Fruit fly (Drosophila melanogaster): Measurements from ENCODE around the gene Rox8.

The Rox8 gene

DNA sequence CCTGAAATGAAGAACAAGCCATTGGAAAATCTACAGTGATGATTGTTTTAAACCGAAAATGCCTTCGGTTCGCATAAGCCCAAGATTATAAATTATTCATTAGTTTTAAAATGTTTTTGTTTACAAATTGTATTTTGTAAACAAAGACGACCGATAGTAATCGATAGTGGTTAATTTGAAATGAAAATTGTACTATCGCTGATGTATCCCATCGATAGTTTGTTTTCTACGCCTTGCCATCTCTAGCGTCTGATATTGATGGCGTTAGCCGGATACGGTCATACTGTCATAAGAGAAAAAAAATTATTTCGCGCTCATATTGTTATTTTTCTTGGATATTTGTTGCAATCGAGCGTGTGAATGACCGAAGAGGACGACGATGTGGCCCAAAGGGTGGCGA is 10.0 kb upstream of the Rox8 start, which contains the start of gene SMC1 (continued):
- TF ChIP-seq CG7556 (GFP tag; optimal IDR thresholded peaks at IDR 0.05): no peak
- peak; percentile 18 for TF ChIP-seq slp2 (GFP tag; optimal IDR thresholded peaks at IDR 0.05)
- no peak for TF ChIP-seq lov (optimal IDR thresholded peaks at IDR 0.05)
- TF ChIP-seq lov (GFP tag; IDR thresholded peaks at IDR 0.05): no peak
- no peak for TF ChIP-seq CG9727 (GFP tag; optimal IDR thresholded peaks at IDR 0.05)
- no peak for TF ChIP-seq pum (GFP tag; optimal IDR thresholded peaks at IDR 0.05)
- TF ChIP-seq tx (GFP tag; optimal IDR thresholded peaks at IDR 0.05): peak; percentile 29
- TF ChIP-seq CG6791 (GFP tag; IDR thresholded peaks at IDR 0.05; ENCODE audit: partially characterized antibody): peak; percentile 100
- no peak for TF ChIP-seq btn (GFP tag; optimal IDR thresholded peaks at IDR 0.05)
- TF ChIP-seq CG8290 (GFP tag; optimal IDR thresholded peaks at IDR 0.05): peak; percentile 51
- TF ChIP-seq CG8290 (tag; optimal IDR thresholded peaks at IDR 0.05): peak in 1 of 2 experiments; percentile 83
- TF ChIP-seq CG15073 (GFP tag; optimal IDR thresholded peaks at IDR 0.05): no peak
- peak; percentile 81 for TF ChIP-seq CHES-1-like (GFP tag; optimal IDR thresholded peaks at IDR 0.05)
- no peak for TF ChIP-seq dmrt99B (tag; optimal IDR thresholded peaks at IDR 0.05)
- peak; percentile 6 for TF ChIP-seq sima (GFP tag; optimal IDR thresholded peaks at IDR 0.05)
- TF ChIP-seq CG2120 (GFP tag; optimal IDR thresholded peaks at IDR 0.05): peak; percentile 52
- TF ChIP-seq insv (GFP tag; optimal IDR thresholded peaks at IDR 0.05): no peak
- no peak for TF ChIP-seq Elba2 (GFP tag; optimal IDR thresholded peaks at IDR 0.05)
- peak; percentile 46 for TF ChIP-seq p53 (GFP tag; optimal IDR thresholded peaks at IDR 0.05)
- TF ChIP-seq Doc2 (GFP tag; IDR thresholded peaks at IDR 0.05): no peak
- TF ChIP-seq CG17829 (tag; optimal IDR thresholded peaks at IDR 0.05): peak; percentile 68
- no peak for TF ChIP-seq Asciz (GFP tag; optimal IDR thresholded peaks at IDR 0.05)
- no peak for TF ChIP-seq ci (GFP tag; IDR thresholded peaks at IDR 0.05)
- peak; percentile 54 for TF ChIP-seq Dek (tag; optimal IDR thresholded peaks at IDR 0.05)
- peak; percentile 34 for TF ChIP-seq Max (GFP tag; optimal IDR thresholded peaks at IDR 0.05)
- TF ChIP-seq CG8281 (tag; optimal IDR thresholded peaks at IDR 0.05): peak; percentile 50
- TF ChIP-seq CG15479 (GFP tag; optimal IDR thresholded peaks at IDR 0.05): no peak
- no peak for TF ChIP-seq CG2678 (tag; optimal IDR thresholded peaks at IDR 0.05)
- no peak for TF ChIP-seq CG15514 (GFP tag; optimal IDR thresholded peaks at IDR 0.05)
- no peak for TF ChIP-seq chm (GFP tag; IDR thresholded peaks at IDR 0.05)
- no peak for TF ChIP-seq gem (tag; optimal IDR thresholded peaks at IDR 0.05)
- peak; percentile 97 for TF ChIP-seq tna (GFP tag; IDR thresholded peaks at IDR 0.05; ENCODE audit: partially characterized antibody)
- TF ChIP-seq CG11398 (GFP tag; optimal IDR thresholded peaks at IDR 0.05): no peak
- TF ChIP-seq CG4424 (GFP tag; optimal IDR thresholded peaks at IDR 0.05): peak; percentile 31
- peak in 1 of 2 experiments; percentile 25 for TF ChIP-seq crp (GFP tag; optimal IDR thresholded peaks at IDR 0.05)
- TF ChIP-seq HHEX (GFP tag; optimal IDR thresholded peaks at IDR 0.05): no peak
- peak; percentile 29 for TF ChIP-seq Bteb2 (GFP tag; optimal IDR thresholded peaks at IDR 0.05)
- TF ChIP-seq Antp (GFP tag; optimal IDR thresholded peaks at IDR 0.05): peak; percentile 47
- no peak for TF ChIP-seq CG31365 (tag; optimal IDR thresholded peaks at IDR 0.05)
- TF ChIP-seq jigr1 (GFP tag; IDR thresholded peaks at IDR 0.05): no peak; the same call in 2 of the 3 replicates
- TF ChIP-seq sqz (GFP tag; optimal IDR thresholded peaks at IDR 0.05): peak; percentile 86
- peak; percentile 77 for TF ChIP-seq Ets97D (GFP tag; optimal IDR thresholded peaks at IDR 0.05)
- TF ChIP-seq CG10431 (GFP tag; optimal IDR thresholded peaks at IDR 0.05): no peak
- TF ChIP-seq peb (GFP tag; IDR thresholded peaks at IDR 0.05): no peak
- TF ChIP-seq Lpt (GFP tag; optimal IDR thresholded peaks at IDR 0.05): no peak
- no peak for TF ChIP-seq Hmr (GFP tag; optimal IDR thresholded peaks at IDR 0.05)
- no peak for TF ChIP-seq CG31441 (GFP tag; IDR thresholded peaks at IDR 0.05)
- TF ChIP-seq CG7786 (GFP tag; optimal IDR thresholded peaks at IDR 0.05): peak; percentile 3
- peak; percentile 13 for TF ChIP-seq luna (GFP tag; optimal IDR thresholded peaks at IDR 0.05)
- TF ChIP-seq gcm (GFP tag; optimal IDR thresholded peaks at IDR 0.05): no peak
- no peak for TF ChIP-seq nerfin-1 (tag; optimal IDR thresholded peaks at IDR 0.05)
- TF ChIP-seq Rx (GFP tag; IDR thresholded peaks at IDR 0.05): no peak

Data from whole organism, embryonic.